Worm (Caenorhabditis elegans): ENCODE data around the gene C15H11.1.

DNA sequence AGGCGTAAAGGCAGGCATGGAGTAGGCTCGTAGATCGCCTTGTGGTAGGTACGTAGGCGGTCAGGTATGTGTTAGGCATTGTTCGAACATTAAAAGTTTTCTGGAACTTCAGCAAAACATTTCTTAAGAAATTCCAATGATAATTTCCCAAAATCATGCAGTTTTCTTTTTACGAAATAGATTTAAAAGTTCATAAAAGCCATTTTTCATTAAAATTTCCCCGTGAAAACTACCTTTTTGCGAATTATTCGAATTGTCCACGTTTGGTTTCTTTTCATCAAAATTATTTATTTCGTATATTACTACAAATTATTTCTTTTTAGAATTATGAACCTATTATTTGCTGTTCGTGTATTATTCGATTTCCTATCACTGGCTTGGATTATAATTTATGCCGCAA lies 1.1 kb downstream of the C15H11.1 start, which contains the start of gene C15H11.13:
- TF ChIP-seq scrt-1 (GFP tag; IDR thresholded peaks at IDR 0.05) (no peak), tra-4 (tag; optimal IDR thresholded peaks at IDR 0.05) (no peak), flt-1 (GFP tag; IDR thresholded peaks at IDR 0.05) (no peak), tbx-11 (GFP tag; IDR thresholded peaks at IDR 0.05) (no peak)
